Worm (Caenorhabditis elegans) whole organism, L2 larva: ENCODE measurements around the gene cam-1.

Experiments used
- C34F6.9 ChIP-seq: fragments of 150-350 bp; optimal IDR thresholded peaks from 2 replicates; lab custom pipeline; 2014; ENCODE audit warnings: missing biosample characterization, missing genetic modification characterization
- F13H6.1 ChIP-seq: sonication (generic microtip); optimal IDR thresholded peaks from 2 replicates; lab custom pipeline; 2016; ENCODE audit warnings: missing genetic modification characterization, missing compliant biosample characterization
- R02D3.7 ChIP-seq: fragments of 150-350 bp; optimal IDR thresholded peaks from 2 replicates; lab custom pipeline; 2014; ENCODE audit warnings: missing biosample characterization, missing genetic modification characterization
- ZK546.5 ChIP-seq: sonication (generic microtip); optimal IDR thresholded peaks from 2 replicates; lab custom pipeline; 2017; ENCODE audit warnings: missing biosample characterization, missing genetic modification characterization
- alr-1 ChIP-seq: fragments of 150-350 bp; optimal IDR thresholded peaks from 2 replicates; lab custom pipeline; 2014; ENCODE audit warnings: missing biosample characterization, missing genetic modification characterization
- aly-2 ChIP-seq: fragments of 150-350 bp; optimal IDR thresholded peaks from 2 replicates; lab custom pipeline; 2014; ENCODE audit warnings: missing biosample characterization, missing genetic modification characterization
- ama-1 ChIP-seq: fragments of 150-350 bp; optimal IDR thresholded peaks from 2 replicates; lab custom pipeline; 2018; ENCODE audit warnings: inconsistent platforms
- blmp-1 ChIP-seq: sonication (generic microtip); optimal IDR thresholded peaks from 2 replicates; lab custom pipeline; 2017; ENCODE audit warnings: missing genetic modification characterization, mild to moderate bottlenecking, missing compliant biosample characterization, antibody characterized with exemption, moderate library complexity; ENCODE audit not compliant: insufficient read depth
- ceh-16 ChIP-seq: fragments of 150-350 bp; optimal IDR thresholded peaks from 2 replicates; lab custom pipeline; 2014; ENCODE audit warnings: missing biosample characterization, missing genetic modification characterization
- ceh-82 ChIP-seq: fragments of 150-350 bp; optimal IDR thresholded peaks from 2 replicates; lab custom pipeline; 2014; ENCODE audit warnings: missing biosample characterization, missing genetic modification characterization
- crh-2 ChIP-seq: sonication (generic microtip); optimal IDR thresholded peaks from 2 replicates; lab custom pipeline; 2017; ENCODE audit warnings: missing biosample characterization, missing genetic modification characterization
- egl-27 ChIP-seq: sonication (generic microtip); optimal IDR thresholded peaks from 3 replicates; lab custom pipeline; 2017; ENCODE audit warnings: missing biosample characterization, missing genetic modification reagents, missing genetic modification characterization
- elt-1 ChIP-seq: fragments of 150-350 bp; optimal IDR thresholded peaks from 2 replicates; lab custom pipeline; 2014; ENCODE audit warnings: missing biosample characterization, missing genetic modification characterization
- elt-3 ChIP-seq: sonication (generic microtip); optimal IDR thresholded peaks from 2 replicates; lab custom pipeline; 2017; ENCODE audit warnings: missing biosample characterization, missing genetic modification characterization
- fos-1 ChIP-seq: fragments of 150-350 bp; optimal IDR thresholded peaks from 2 replicates; lab custom pipeline; 2014; ENCODE audit warnings: missing biosample characterization, missing genetic modification characterization
- gmeb-1 ChIP-seq: fragments of 150-350 bp; optimal IDR thresholded peaks from 2 replicates; lab custom pipeline; 2014; ENCODE audit warnings: missing biosample characterization, missing genetic modification characterization
- lin-13 ChIP-seq: fragments of 150-350 bp; optimal IDR thresholded peaks from 2 replicates; lab custom pipeline; 2014; ENCODE audit warnings: missing biosample characterization, missing genetic modification reagents, missing genetic modification characterization
- lin-39 ChIP-seq: fragments of 150-350 bp; optimal IDR thresholded peaks from 2 replicates; lab custom pipeline; 2014; ENCODE audit warnings: missing biosample characterization, missing genetic modification reagents, missing genetic modification characterization
- mbf-1 ChIP-seq: sonication (generic microtip); optimal IDR thresholded peaks from 2 replicates; lab custom pipeline; 2017; ENCODE audit warnings: missing biosample characterization, missing genetic modification characterization
- mdl-1 ChIP-seq, 2 experiments: fragments of 150-350 bp in 1 of 2; sonication (generic microtip) in 1 of 2; optimal IDR thresholded peaks; 2 replicates each; lab custom pipeline; 2017; ENCODE audit warnings: missing biosample characterization in 2 of 2, missing genetic modification characterization in 2 of 2
- nhr-10 ChIP-seq: sonication (generic microtip); optimal IDR thresholded peaks from 2 replicates; lab custom pipeline; 2017; ENCODE audit warnings: missing biosample characterization, missing genetic modification characterization
- nhr-11 ChIP-seq: fragments of 150-350 bp; optimal IDR thresholded peaks from 2 replicates; lab custom pipeline; 2014; ENCODE audit warnings: missing biosample characterization, missing genetic modification characterization
- nhr-129 ChIP-seq: fragments of 150-350 bp; optimal IDR thresholded peaks from 2 replicates; lab custom pipeline; 2014; ENCODE audit warnings: missing biosample characterization, missing genetic modification characterization
- nhr-21 ChIP-seq: fragments of 150-350 bp; optimal IDR thresholded peaks from 2 replicates; lab custom pipeline; 2014; ENCODE audit warnings: missing biosample characterization, missing genetic modification characterization
- nhr-23 ChIP-seq: fragments of 150-350 bp; optimal IDR thresholded peaks from 2 replicates; lab custom pipeline; 2014; ENCODE audit warnings: missing biosample characterization, missing genetic modification reagents, missing genetic modification characterization
- nhr-6 ChIP-seq: fragments of 150-350 bp; optimal IDR thresholded peaks from 2 replicates; lab custom pipeline; 2014; ENCODE audit warnings: missing biosample characterization, missing genetic modification characterization
- nhr-77 ChIP-seq: fragments of 150-350 bp; optimal IDR thresholded peaks from 2 replicates; lab custom pipeline; 2014; ENCODE audit warnings: missing biosample characterization, missing genetic modification characterization
- peb-1 ChIP-seq: fragments of 150-350 bp; optimal IDR thresholded peaks from 2 replicates; lab custom pipeline; 2014; ENCODE audit warnings: missing biosample characterization, missing genetic modification characterization
- sem-4 ChIP-seq: fragments of 150-350 bp; optimal IDR thresholded peaks from 2 replicates; lab custom pipeline; 2014; ENCODE audit warnings: missing biosample characterization, missing genetic modification reagents, missing genetic modification characterization
- skn-1 ChIP-seq: sonication (generic microtip); optimal IDR thresholded peaks from 2 replicates; lab custom pipeline; 2017; ENCODE audit warnings: missing biosample characterization, missing genetic modification characterization
- sma-3 ChIP-seq: sonication (generic microtip); optimal IDR thresholded peaks from 2 replicates; lab custom pipeline; 2016; ENCODE audit warnings: missing genetic modification reagents, missing genetic modification characterization, missing compliant biosample characterization
- sma-9 ChIP-seq, 2 experiments: fragments of 150-350 bp in 1 of 2; sonication (generic microtip) in 1 of 2; optimal IDR thresholded peaks; 2 replicates each; lab custom pipeline; 2014 to 2016; ENCODE audit warnings: missing genetic modification characterization in 2 of 2, mild to moderate bottlenecking in 1 of 2, missing biosample characterization in 1 of 2, missing compliant biosample characterization in 1 of 2, missing genetic modification reagents in 1 of 2, moderate library complexity in 1 of 2
- snpc-4 ChIP-seq: fragments of 150-350 bp; optimal IDR thresholded peaks from 2 replicates; lab custom pipeline; 2014; ENCODE audit warnings: missing biosample characterization, missing genetic modification characterization
- unc-39 ChIP-seq: fragments of 150-350 bp; optimal IDR thresholded peaks from 2 replicates; lab custom pipeline; 2014; ENCODE audit warnings: missing biosample characterization, missing genetic modification characterization
- unc-55 ChIP-seq: fragments of 150-350 bp; sonication (generic microtip); optimal IDR thresholded peaks from 3 replicates; lab custom pipeline; 2014; ENCODE audit warnings: missing biosample characterization, missing genetic modification reagents, missing genetic modification characterization
- unc-62 ChIP-seq: fragments of 150-350 bp; optimal IDR thresholded peaks from 2 replicates; lab custom pipeline; 2014; ENCODE audit warnings: missing biosample characterization, missing genetic modification reagents, missing genetic modification characterization
- zag-1 ChIP-seq: fragments of 150-350 bp; optimal IDR thresholded peaks from 2 replicates; lab custom pipeline; 2014; ENCODE audit warnings: missing biosample characterization, missing genetic modification characterization
- ztf-1 ChIP-seq: fragments of 200-800 bp; sonication (Bioruptor generic); conservative IDR thresholded peaks from 2 replicates; pipeline ENCODE4 v1.3.6; 2022; ENCODE audit warnings: missing genetic modification characterization, missing compliant biosample characterization
- ztf-11 ChIP-seq: sonication (generic microtip); optimal IDR thresholded peaks from 2 replicates; lab custom pipeline; 2017; ENCODE audit warnings: missing biosample characterization, missing genetic modification characterization
- ztf-4 ChIP-seq: fragments of 150-350 bp; optimal IDR thresholded peaks from 2 replicates; lab custom pipeline; 2014; ENCODE audit warnings: missing biosample characterization, missing genetic modification characterization

Gene cam-1

ce11 chrII:9347444-9347843 lies 37.3 kb upstream of the cam-1 start:
- TF ChIP-seq ztf-1 (GFP tag; lab: Robert Waterston, UW) (no peak), elt-1 (tag; lab: Kevin White, UChicago) (no peak), elt-3 (tag; lab: Kevin White, UChicago) (no peak), nhr-77 (tag; lab: Kevin White, UChicago) (no peak), nhr-10 (tag; lab: Kevin White, UChicago) (no peak), alr-1 (no peak), ztf-4 (tag; lab: Kevin White, UChicago) (no peak), unc-39 (tag; lab: Kevin White, UChicago) (no peak), aly-2 (tag; lab: Kevin White, UChicago) (no peak), fos-1 (no peak), skn-1 (no peak), R02D3.7 (tag; lab: Kevin White, UChicago) (no peak), snpc-4 (tag; lab: Kevin White, UChicago) (no peak), unc-55 (GFP tag; lab: Kevin White, UChicago) (no peak), ama-1 (no peak)

DNA sequence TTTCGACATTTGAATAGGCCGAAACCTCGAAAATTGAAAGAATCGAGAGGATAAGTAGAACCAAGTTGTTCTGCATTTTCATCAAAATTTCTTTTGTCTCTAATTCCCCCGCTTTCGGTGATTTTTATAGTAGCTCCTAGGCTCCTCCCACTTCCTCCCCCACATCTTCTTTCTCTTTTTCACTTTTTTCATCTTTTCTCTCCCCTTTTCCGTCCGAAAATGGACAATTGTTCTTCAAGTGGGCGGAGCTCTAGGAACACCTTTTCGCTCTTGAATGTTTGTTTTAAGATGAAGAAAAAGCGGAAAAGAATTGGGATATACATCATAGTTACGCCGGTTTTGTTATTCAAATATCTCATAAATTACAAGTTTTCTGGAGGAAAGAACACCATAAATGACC lies 36.4 kb upstream of the cam-1 start, which contains the start of gene F42A8.1:
TSS of gene F42A8.1 (minus strand) at position 101 of the 400 bp plus-strand sequence.
- TF ChIP-seq nhr-10 (tag; lab: Kevin White, UChicago): no peak
- TF ChIP-seq snpc-4 (tag; lab: Kevin White, UChicago): no peak
- TF ChIP-seq blmp-1: no peak
- TF ChIP-seq ceh-82 (tag; lab: Kevin White, UChicago): no peak
- TF ChIP-seq lin-13 (GFP tag; lab: Kevin White, UChicago): no peak
- no peak for TF ChIP-seq nhr-23 (tag; lab: Kevin White, UChicago)
- no peak for TF ChIP-seq unc-62 (GFP tag; lab: Kevin White, UChicago)
- no peak for TF ChIP-seq skn-1
- TF ChIP-seq nhr-21 (tag; lab: Kevin White, UChicago): no peak
- TF ChIP-seq mbf-1: no peak
- TF ChIP-seq nhr-11 (tag; lab: Kevin White, UChicago): no peak
- no peak for TF ChIP-seq F13H6.1 (tag; lab: Kevin White, UChicago)
- TF ChIP-seq fos-1: no peak
- no peak for TF ChIP-seq egl-27 (tag; lab: Kevin White, UChicago)
- no peak for TF ChIP-seq ama-1
- TF ChIP-seq unc-55 (GFP tag; lab: Kevin White, UChicago): no peak
- no peak for TF ChIP-seq peb-1

- TF ChIP-seq unc-55 (GFP tag; lab: Kevin White, UChicago): no peak
- no peak for TF ChIP-seq nhr-6 (tag; lab: Kevin White, UChicago)
- TF ChIP-seq C34F6.9 (tag; lab: Kevin White, UChicago): no peak
- TF ChIP-seq nhr-129 (tag; lab: Kevin White, UChicago): no peak
- TF ChIP-seq ztf-1 (GFP tag; lab: Robert Waterston, UW): no peak
- no peak for TF ChIP-seq egl-27 (tag; lab: Kevin White, UChicago)
- TF ChIP-seq aly-2 (tag; lab: Kevin White, UChicago): no peak
- TF ChIP-seq crh-2 (tag; lab: Kevin White, UChicago): no peak
- no peak for TF ChIP-seq lin-13 (GFP tag; lab: Kevin White, UChicago)
These were observed 35.7 kb upstream of the cam-1 start for ce11 chrII:9345794-9346193.

ce11 chrII:9345116-9345515 lies 35.0 kb upstream of the cam-1 start:
- TF ChIP-seq blmp-1 (peak; percentile 37), mdl-1 (tag; optimal IDR thresholded peaks at IDR 0.05; lab: Kevin White, UChicago) (no peak), crh-2 (tag; lab: Kevin White, UChicago) (no peak), nhr-77 (tag; lab: Kevin White, UChicago) (no peak), lin-39 (tag; lab: Kevin White, UChicago) (no peak), sma-9 (GFP tag; optimal IDR thresholded peaks at IDR 0.05; lab: Kevin White, UChicago) (peak; percentile 45), sma-9 (tag; optimal IDR thresholded peaks at IDR 0.05; lab: Kevin White, UChicago) (no peak)
- TF ChIP-seq, all 48 proteins: peak for 2

DNA sequence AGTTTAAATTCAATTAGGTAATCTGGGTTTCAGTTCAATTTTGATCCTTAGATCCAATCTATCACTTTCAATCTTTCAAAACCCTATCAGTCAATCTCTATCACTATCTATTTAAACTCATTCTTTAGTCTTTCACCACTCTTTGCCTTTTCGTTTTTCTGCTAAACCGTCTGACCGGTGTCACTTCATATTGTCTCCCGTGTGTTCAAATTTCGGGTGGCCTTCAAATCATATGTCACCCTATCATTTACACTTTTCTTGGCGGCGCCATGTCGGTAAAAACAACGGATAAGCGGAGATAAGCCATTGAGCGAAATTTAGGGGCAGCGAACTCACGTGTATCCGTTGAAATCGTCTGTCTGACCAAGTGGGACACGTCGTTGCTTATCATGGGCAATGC lies 33.9 kb upstream of the cam-1 start:
- peak; percentile 67 for TF ChIP-seq sma-3
- TF ChIP-seq skn-1: no peak
- TF ChIP-seq ceh-16 (tag; lab: Kevin White, UChicago): no peak
- TF ChIP-seq gmeb-1: peak; percentile 43
- TF ChIP-seq lin-13 (GFP tag; lab: Kevin White, UChicago): no peak
- TF ChIP-seq ztf-11 (tag; lab: Kevin White, UChicago): no peak
- no peak for TF ChIP-seq nhr-11 (tag; lab: Kevin White, UChicago)
- no peak for TF ChIP-seq F13H6.1 (tag; lab: Kevin White, UChicago)
- no peak for TF ChIP-seq ceh-82 (tag; lab: Kevin White, UChicago)
- TF ChIP-seq mdl-1 (tag; optimal IDR thresholded peaks at IDR 0.05; lab: Kevin White, UChicago): peak in 1 of 2 experiments; percentile 7
- TF ChIP-seq lin-39 (tag; lab: Kevin White, UChicago): no peak
- no peak for TF ChIP-seq C34F6.9 (tag; lab: Kevin White, UChicago)
- no peak for TF ChIP-seq sem-4
- TF ChIP-seq nhr-21 (tag; lab: Kevin White, UChicago): peak; percentile 93
- TF ChIP-seq elt-1 (tag; lab: Kevin White, UChicago): no peak
- no peak for TF ChIP-seq ZK546.5 (tag; lab: Kevin White, UChicago)
- TF ChIP-seq nhr-6 (tag; lab: Kevin White, UChicago): no peak
- TF ChIP-seq peb-1: no peak
- TF ChIP-seq nhr-77 (tag; lab: Kevin White, UChicago): no peak
- TF ChIP-seq blmp-1: peak; percentile 85
- no peak for TF ChIP-seq alr-1
- TF ChIP-seq egl-27 (tag; lab: Kevin White, UChicago): peak; percentile 44
- TF ChIP-seq elt-3 (tag; lab: Kevin White, UChicago): no peak
- TF ChIP-seq zag-1 (tag; lab: Kevin White, UChicago): no peak
- TF ChIP-seq mbf-1: no peak
- TF ChIP-seq crh-2 (tag; lab: Kevin White, UChicago): no peak
- TF ChIP-seq unc-62 (GFP tag; lab: Kevin White, UChicago): no peak
- peak; percentile 77 for TF ChIP-seq sma-9 (GFP tag; optimal IDR thresholded peaks at IDR 0.05; lab: Kevin White, UChicago)
- no peak for TF ChIP-seq sma-9 (tag; optimal IDR thresholded peaks at IDR 0.05; lab: Kevin White, UChicago)
- no peak for TF ChIP-seq ztf-1 (GFP tag; lab: Robert Waterston, UW)
- TF ChIP-seq nhr-129 (tag; lab: Kevin White, UChicago): peak; percentile 54
